Fruit fly (Drosophila melanogaster) whole organism, embryonic: ENCODE results near the gene CG15930.
A peak's percentile ranks its signal among the peaks of the same experiment; 100 is the strongest.

ENCODE experiments used
- Abd-B ChIP-seq: fragments of 200-800 bp; sonication (Bioruptor generic); optimal IDR thresholded peaks from 2 replicates; lab custom pipeline; 2018; ENCODE audit warnings: missing biosample characterization, mild to moderate bottlenecking, missing genetic modification characterization, moderate library complexity
- B-H1 ChIP-seq: fragments of 200-800 bp; sonication (Bioruptor generic); IDR thresholded peaks from 3 replicates; pipeline ENCODE4 v1.3.6; 2022; ENCODE audit warnings: missing biosample characterization, missing genetic modification characterization
- Bgb ChIP-seq: fragments of 200-800 bp; sonication (Bioruptor generic); IDR thresholded peaks from 2 replicates; pipeline ENCODE4 v1.3.6; 2022; ENCODE audit warnings: missing biosample characterization, missing genetic modification characterization; ENCODE audit not compliant: partially characterized antibody
- Blimp-1 ChIP-seq: fragments of 200-800 bp; sonication (Bioruptor generic); optimal IDR thresholded peaks from 3 replicates; lab custom pipeline; 2018; ENCODE audit warnings: missing biosample characterization, missing genetic modification characterization, mild to moderate bottlenecking, moderate library complexity, missing genetic modification reagents
- C15 ChIP-seq: fragments of 200-800 bp; sonication (Bioruptor generic); IDR thresholded peaks from 3 replicates; pipeline ENCODE4 v1.3.6; 2022; ENCODE audit warnings: missing biosample characterization, missing genetic modification characterization
- CG1024 ChIP-seq: fragments of 200-800 bp; sonication (Bioruptor generic); IDR thresholded peaks from 2 replicates; pipeline ENCODE4 v1.3.6; 2022; ENCODE audit warnings: missing biosample characterization, missing genetic modification characterization
- CG10654 ChIP-seq: fragments of 200-800 bp; sonication (Bioruptor generic); optimal IDR thresholded peaks from 2 replicates; lab custom pipeline; 2016; ENCODE audit warnings: missing biosample characterization, missing genetic modification characterization
- CG10979 ChIP-seq: fragments of 200-800 bp; sonication (Bioruptor generic); optimal IDR thresholded peaks from 2 replicates; lab custom pipeline; 2018; ENCODE audit warnings: missing biosample characterization, mild to moderate bottlenecking, missing genetic modification characterization, moderate library complexity
- CG11093 ChIP-seq: fragments of 200-800 bp; sonication (Bioruptor generic); IDR thresholded peaks from 3 replicates; pipeline ENCODE4 v1.3.6; 2022; ENCODE audit warnings: missing biosample characterization, missing genetic modification characterization
- CG11696 ChIP-seq: fragments of 200-800 bp; sonication (Bioruptor generic); IDR thresholded peaks from 2 replicates; pipeline ENCODE4 v1.3.6; 2022; ENCODE audit warnings: missing biosample characterization, missing genetic modification characterization
- CG13123 ChIP-seq: fragments of 200-800 bp; sonication (Bioruptor generic); optimal IDR thresholded peaks from 2 replicates; lab custom pipeline; 2016; ENCODE audit warnings: missing biosample characterization, missing genetic modification characterization
- CG13894 ChIP-seq: fragments of 200-800 bp; sonication (Bioruptor generic); optimal IDR thresholded peaks from 3 replicates; lab custom pipeline; 2018; ENCODE audit warnings: missing biosample characterization, mild to moderate bottlenecking, missing genetic modification characterization, moderate library complexity
- CG14965 ChIP-seq: fragments of 200-800 bp; sonication (Bioruptor generic); optimal IDR thresholded peaks from 2 replicates; lab custom pipeline; 2016; ENCODE audit warnings: missing biosample characterization, missing genetic modification characterization, borderline replicate concordance
- CG1603 ChIP-seq: fragments of 200-800 bp; sonication (Bioruptor generic); optimal IDR thresholded peaks from 2 replicates; lab custom pipeline; 2019; ENCODE audit warnings: missing biosample characterization, mild to moderate bottlenecking, missing genetic modification characterization, moderate library complexity
- CG17186 ChIP-seq: fragments of 200-800 bp; sonication (Bioruptor generic); optimal IDR thresholded peaks from 3 replicates; lab custom pipeline; 2017; ENCODE audit warnings: missing biosample characterization, missing genetic modification reagents, missing genetic modification characterization
- CG17912 ChIP-seq: fragments of 200-800 bp; sonication (Bioruptor generic); optimal IDR thresholded peaks from 2 replicates; lab custom pipeline; 2018; ENCODE audit warnings: missing biosample characterization, mild to moderate bottlenecking, missing genetic modification characterization
- CG2889 ChIP-seq: fragments of 200-800 bp; sonication (Bioruptor generic); IDR thresholded peaks from 3 replicates; pipeline ENCODE4 v1.3.6; 2022; ENCODE audit warnings: missing biosample characterization, missing genetic modification characterization
- CG33557 ChIP-seq: fragments of 200-800 bp; sonication (Bioruptor generic); optimal IDR thresholded peaks from 2 replicates; lab custom pipeline; 2019; ENCODE audit warnings: missing biosample characterization, mild to moderate bottlenecking, missing genetic modification characterization, moderate library complexity
- CG3726 ChIP-seq: fragments of 200-800 bp; sonication (Bioruptor generic); IDR thresholded peaks from 3 replicates; pipeline ENCODE4, ENCODE4 v1.3.6; 2022; ENCODE audit warnings: missing biosample characterization, missing genetic modification characterization
- CG4707 ChIP-seq: fragments of 200-800 bp; sonication (Bioruptor generic); optimal IDR thresholded peaks from 2 replicates; lab custom pipeline; 2018; ENCODE audit warnings: missing biosample characterization, mild to moderate bottlenecking, missing genetic modification characterization, moderate library complexity
- CG4820 ChIP-seq: fragments of 200-800 bp; sonication (Bioruptor generic); optimal IDR thresholded peaks from 3 replicates; lab custom pipeline; 2016; ENCODE audit warnings: missing biosample characterization, missing genetic modification characterization
- CG6854 ChIP-seq: fragments of 200-800 bp; sonication (Bioruptor generic); optimal IDR thresholded peaks from 3 replicates; lab custom pipeline; 2017; ENCODE audit warnings: missing biosample characterization, mild to moderate bottlenecking, missing genetic modification characterization
- Drgx ChIP-seq: fragments of 200-800 bp; sonication (Bioruptor generic); IDR thresholded peaks from 2 replicates; pipeline ENCODE4 v1.3.6; 2022; ENCODE audit warnings: missing biosample characterization, missing genetic modification characterization
- E2f1 ChIP-seq: fragments of 200-800 bp; sonication (Bioruptor generic); IDR thresholded peaks from 2 replicates; pipeline ENCODE4 v1.3.6; 2022; ENCODE audit warnings: missing biosample characterization, missing genetic modification characterization
- HLH4C ChIP-seq: fragments of 200-800 bp; sonication (Bioruptor generic); IDR thresholded peaks from 3 replicates; pipeline ENCODE4 v1.3.6; 2022; ENCODE audit warnings: missing biosample characterization, missing genetic modification characterization; ENCODE audit not compliant: partially characterized antibody
- HLH54F ChIP-seq: fragments of 200-800 bp; sonication (Bioruptor generic); optimal IDR thresholded peaks from 3 replicates; lab custom pipeline; 2016; ENCODE audit warnings: missing biosample characterization, missing genetic modification characterization
- Lpt ChIP-seq: fragments of >200 bp; optimal IDR thresholded peaks from 2 replicates; lab custom pipeline; 2018; ENCODE audit warnings: missing biosample characterization, missing genetic modification characterization
- NFAT ChIP-seq: fragments of 200-800 bp; sonication (Bioruptor generic); IDR thresholded peaks from 2 replicates; pipeline ENCODE4 v1.3.6; 2022; ENCODE audit warnings: missing biosample characterization, missing genetic modification characterization
- NK7.1 ChIP-seq: fragments of 200-800 bp; sonication (Bioruptor generic); optimal IDR thresholded peaks from 3 replicates; lab custom pipeline; 2016; ENCODE audit warnings: missing biosample characterization, missing genetic modification characterization
- Nf-YA ChIP-seq: fragments of 200-800 bp; sonication (Bioruptor generic); IDR thresholded peaks from 2 replicates; pipeline ENCODE4 v1.3.6; 2022; ENCODE audit warnings: missing biosample characterization, missing genetic modification characterization
- Oaz ChIP-seq: fragments of 200-800 bp; sonication (Bioruptor generic); IDR thresholded peaks from 2 replicates; pipeline ENCODE4 v1.3.6; 2022; ENCODE audit warnings: missing biosample characterization, missing genetic modification characterization
- Six4 ChIP-seq: fragments of 200-800 bp; sonication (Bioruptor generic); optimal IDR thresholded peaks from 2 replicates; lab custom pipeline; 2016; ENCODE audit warnings: missing biosample characterization, missing genetic modification characterization
- Sry-δ ChIP-seq: fragments of 200-800 bp; sonication (Bioruptor generic); optimal IDR thresholded peaks from 2 replicates; lab custom pipeline; 2016; ENCODE audit warnings: missing biosample characterization, missing genetic modification characterization
- ash1 ChIP-seq: fragments of 200-800 bp; sonication (Bioruptor generic); optimal IDR thresholded peaks from 2 replicates; lab custom pipeline; 2018; ENCODE audit warnings: missing biosample characterization, mild to moderate bottlenecking, missing genetic modification characterization
- az2 ChIP-seq: fragments of 200-800 bp; sonication (Bioruptor generic); optimal IDR thresholded peaks from 3 replicates; lab custom pipeline; 2016; ENCODE audit warnings: missing biosample characterization, missing genetic modification characterization
- disco-r ChIP-seq: fragments of 200-800 bp; sonication (Bioruptor generic); optimal IDR thresholded peaks from 2 replicates; lab custom pipeline; 2016; ENCODE audit warnings: missing biosample characterization, missing genetic modification characterization
- dmrt11E ChIP-seq: fragments of 200-800 bp; sonication (Bioruptor generic); optimal IDR thresholded peaks from 3 replicates; lab custom pipeline; 2018; ENCODE audit warnings: missing biosample characterization, mild to moderate bottlenecking, missing genetic modification characterization, moderate library complexity
- eve ChIP-seq, 2 experiments: fragments of >200 bp; optimal IDR thresholded peaks; 2 replicates each; lab custom pipeline; 2017; ENCODE audit warnings: missing biosample characterization in 2 of 2, missing genetic modification characterization in 2 of 2
- eyg ChIP-seq: fragments of 200-800 bp; sonication (Bioruptor generic); optimal IDR thresholded peaks from 3 replicates; lab custom pipeline; 2016; ENCODE audit warnings: missing biosample characterization, missing genetic modification characterization
- fd3F ChIP-seq: fragments of 200-800 bp; sonication (Bioruptor generic); optimal IDR thresholded peaks from 2 replicates; lab custom pipeline; 2018; ENCODE audit warnings: missing biosample characterization, mild to moderate bottlenecking, missing genetic modification characterization, moderate library complexity
- fd96Cb ChIP-seq: fragments of 200-800 bp; sonication (Bioruptor generic); optimal IDR thresholded peaks from 2 replicates; lab custom pipeline; 2018; ENCODE audit warnings: missing biosample characterization, mild to moderate bottlenecking, missing genetic modification characterization, moderate library complexity
- gem ChIP-seq: fragments of 200-800 bp; sonication (Bioruptor generic); optimal IDR thresholded peaks from 2 replicates; lab custom pipeline; 2019; ENCODE audit warnings: missing biosample characterization, mild to moderate bottlenecking, missing genetic modification characterization, moderate library complexity
- ham ChIP-seq: fragments of 200-800 bp; sonication (Bioruptor generic); IDR thresholded peaks from 2 replicates; pipeline ENCODE4 v1.3.6; 2022; ENCODE audit warnings: missing biosample characterization, missing genetic modification characterization
- pho ChIP-seq: fragments of 200-800 bp; sonication (Bioruptor generic); optimal IDR thresholded peaks from 2 replicates; lab custom pipeline; 2016; ENCODE audit warnings: missing biosample characterization, missing genetic modification characterization
- phol ChIP-seq: fragments of 200-800 bp; sonication (Bioruptor generic); optimal IDR thresholded peaks from 3 replicates; lab custom pipeline; 2018; ENCODE audit warnings: missing biosample characterization, mild to moderate bottlenecking, missing genetic modification characterization, moderate library complexity
- pnt ChIP-seq: fragments of 200-800 bp; sonication (Bioruptor generic); optimal IDR thresholded peaks from 3 replicates; lab custom pipeline; 2016; ENCODE audit warnings: missing biosample characterization, missing genetic modification characterization
- slou ChIP-seq: fragments of 200-800 bp; sonication (Bioruptor generic); optimal IDR thresholded peaks from 3 replicates; lab custom pipeline; 2016; ENCODE audit warnings: missing biosample characterization, missing genetic modification characterization
- sob ChIP-seq: fragments of 200-800 bp; sonication (Bioruptor generic); IDR thresholded peaks from 2 replicates; pipeline ENCODE4 v1.3.6; 2022; ENCODE audit warnings: missing biosample characterization, missing genetic modification characterization
- sqz ChIP-seq: fragments of 200-800 bp; sonication (Bioruptor generic); optimal IDR thresholded peaks from 3 replicates; lab custom pipeline; 2018; ENCODE audit warnings: missing biosample characterization, mild to moderate bottlenecking, missing genetic modification characterization
- tx ChIP-seq: fragments of 200-800 bp; sonication (Bioruptor generic); optimal IDR thresholded peaks from 2 replicates; lab custom pipeline; 2016; ENCODE audit warnings: missing biosample characterization, missing genetic modification characterization
- usp ChIP-seq: fragments of >200 bp; optimal IDR thresholded peaks from 2 replicates; lab custom pipeline; 2017; ENCODE audit warnings: missing biosample characterization, missing genetic modification characterization
- wek ChIP-seq: fragments of 200-800 bp; sonication (Bioruptor generic); optimal IDR thresholded peaks from 3 replicates; lab custom pipeline; 2018; ENCODE audit warnings: missing biosample characterization, mild to moderate bottlenecking, missing genetic modification characterization, moderate library complexity

Gene CG15930

dm6 chrX:5332259-5332862, 15.3 kb upstream of the CG15930 start, which contains the start of gene CanB (continued):
- TF ChIP-seq Abd-B (GFP tag; lab: Kevin White, UChicago): peak; percentile 20
- TF ChIP-seq CG17912: no peak
- no peak for TF ChIP-seq fd3F (GFP tag; lab: Kevin White, UChicago)
- TF ChIP-seq HLH4C (GFP tag; lab: Robert Waterston, UW): peak; percentile 45; the same call in 2 of the 3 replicates
- TF ChIP-seq eve (GFP tag; optimal IDR thresholded peaks at IDR 0.05; lab: Kevin White, UChicago): no peak
- no peak for TF ChIP-seq Oaz (GFP tag; lab: Robert Waterston, UW)
- peak; percentile 29 for TF ChIP-seq gem (tag; lab: Kevin White, UChicago)
- TF ChIP-seq Sry-δ (GFP tag; lab: Kevin White, UChicago): peak; percentile 82
- peak; percentile 57 for TF ChIP-seq Bgb (GFP tag; lab: Robert Waterston, UW)
- TF ChIP-seq CG1024 (GFP tag; lab: Robert Waterston, UW): no peak
- TF ChIP-seq CG4820 (GFP tag; lab: Kevin White, UChicago): no peak
- no peak for TF ChIP-seq CG17186 (GFP tag; lab: Kevin White, UChicago)
- TF ChIP-seq sob (GFP tag; lab: Robert Waterston, UW): no peak
- no peak for TF ChIP-seq wek
- TF ChIP-seq HLH54F (GFP tag; lab: Kevin White, UChicago): no peak
- TF ChIP-seq CG13123: no peak
- no peak for TF ChIP-seq CG6854
- no peak for TF ChIP-seq slou
- no peak for TF ChIP-seq tx (GFP tag; lab: Kevin White, UChicago)
- TF ChIP-seq CG14965: no peak
- no peak for TF ChIP-seq dmrt11E
- no peak for TF ChIP-seq Drgx (GFP tag; lab: Robert Waterston, UW)
- no peak for TF ChIP-seq ash1 (GFP tag; lab: Kevin White, UChicago)
- TF ChIP-seq CG4707 (GFP tag; lab: Kevin White, UChicago): no peak
- TF ChIP-seq E2f1: no peak
- no peak for TF ChIP-seq CG10654 (GFP tag; lab: Kevin White, UChicago)
- no peak for TF ChIP-seq disco-r
- TF ChIP-seq CG1603: no peak
- TF ChIP-seq eyg (GFP tag; lab: Kevin White, UChicago): no peak
- TF ChIP-seq usp: no peak
- TF ChIP-seq CG13894 (tag; lab: Kevin White, UChicago): no peak
- no peak for TF ChIP-seq fd96Cb (tag; lab: Kevin White, UChicago)
- no peak for TF ChIP-seq CG2889 (GFP tag; lab: Robert Waterston, UW)
- TF ChIP-seq Lpt: no peak
- TF ChIP-seq B-H1 (GFP tag; lab: Robert Waterston, UW): no peak
- TF ChIP-seq CG3726 (GFP tag; lab: Robert Waterston, UW): no peak
- no peak for TF ChIP-seq Nf-YA (GFP tag; lab: Robert Waterston, UW)
- no peak for TF ChIP-seq CG11696
- no peak for TF ChIP-seq CG10979 (tag; lab: Kevin White, UChicago)
- peak; percentile 18 for TF ChIP-seq phol (tag; lab: Kevin White, UChicago)
- no peak for TF ChIP-seq Six4 (GFP tag; lab: Kevin White, UChicago)
- no peak for TF ChIP-seq pho
- TF ChIP-seq pnt (GFP tag; lab: Kevin White, UChicago): no peak
- peak; percentile 7 for TF ChIP-seq az2 (GFP tag; lab: Kevin White, UChicago)
- no peak for TF ChIP-seq NK7.1 (GFP tag; lab: Kevin White, UChicago)
- no peak for TF ChIP-seq NFAT (GFP tag; lab: Robert Waterston, UW)
- TF ChIP-seq ham (GFP tag; lab: Robert Waterston, UW): no peak
- no peak for TF ChIP-seq CG33557 (GFP tag; lab: Kevin White, UChicago)
- TF ChIP-seq CG11093 (GFP tag; lab: Robert Waterston, UW): no peak
- no peak for TF ChIP-seq C15 (GFP tag; lab: Robert Waterston, UW)
- peak; percentile 66 for TF ChIP-seq Blimp-1 (GFP tag; lab: Kevin White, UChicago)
- peak; percentile 40 for TF ChIP-seq sqz (GFP tag; lab: Kevin White, UChicago)
